Worm (Caenorhabditis elegans) whole organism, young adult: Measurements from ENCODE around the gene gur-5.

ENCODE experiments used
- hlh-12 ChIP-seq: sonication (generic microtip); optimal IDR thresholded peaks from 2 replicates; lab custom pipeline; 2016; ENCODE audit warnings: missing genetic modification characterization, missing compliant biosample characterization
- lsl-1 ChIP-seq: fragments of 200-800 bp; sonication (Bioruptor generic); optimal IDR thresholded peaks from 2 replicates; lab custom pipeline; 2018; ENCODE audit warnings: mild to moderate bottlenecking, missing genetic modification characterization, moderate library complexity, missing compliant biosample characterization
- nhr-179 ChIP-seq: sonication (generic microtip); optimal IDR thresholded peaks from 2 replicates; lab custom pipeline; 2016; ENCODE audit warnings: mild to moderate bottlenecking, missing genetic modification characterization, missing compliant biosample characterization

DNA sequence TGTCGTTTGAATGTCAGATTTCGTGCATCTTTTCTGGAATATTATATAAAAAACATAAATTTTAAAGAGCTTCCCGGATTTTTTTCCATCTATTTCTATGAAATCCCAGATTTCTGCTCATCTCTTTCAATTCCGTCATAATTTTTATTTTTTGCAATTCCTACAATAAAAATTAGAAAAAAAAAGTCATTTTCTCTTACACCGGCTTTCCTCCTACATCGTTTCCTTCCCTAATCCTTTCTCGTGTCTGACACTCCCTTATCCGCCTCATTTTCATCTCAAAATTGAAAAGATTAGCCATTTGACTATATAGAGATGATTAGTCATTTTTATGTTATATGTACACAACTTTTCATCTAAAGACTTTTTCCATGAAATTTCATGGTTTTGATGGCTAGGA lies 25.7 kb downstream of the gur-5 start:
- TF ChIP-seq nhr-179 (tag; lab: Kevin White, UChicago) (no peak), hlh-12 (tag; lab: Kevin White, UChicago) (no peak), lsl-1 (GFP tag; lab: Kevin White, UChicago) (no peak)
